Fruit fly (Drosophila melanogaster) whole organism, larva: ENCODE results near the gene Myo61F.
A peak's percentile ranks its signal among the peaks of the same experiment; 100 is the strongest.

Source experiments
- noc ChIP-seq: fragments of 200-800 bp; sonication (Bioruptor generic); optimal IDR thresholded peaks from 3 replicates; lab custom pipeline; 2019; ENCODE audit warnings: missing biosample characterization, mild to moderate bottlenecking, missing genetic modification characterization, moderate library complexity

Myo61F gene

DNA sequence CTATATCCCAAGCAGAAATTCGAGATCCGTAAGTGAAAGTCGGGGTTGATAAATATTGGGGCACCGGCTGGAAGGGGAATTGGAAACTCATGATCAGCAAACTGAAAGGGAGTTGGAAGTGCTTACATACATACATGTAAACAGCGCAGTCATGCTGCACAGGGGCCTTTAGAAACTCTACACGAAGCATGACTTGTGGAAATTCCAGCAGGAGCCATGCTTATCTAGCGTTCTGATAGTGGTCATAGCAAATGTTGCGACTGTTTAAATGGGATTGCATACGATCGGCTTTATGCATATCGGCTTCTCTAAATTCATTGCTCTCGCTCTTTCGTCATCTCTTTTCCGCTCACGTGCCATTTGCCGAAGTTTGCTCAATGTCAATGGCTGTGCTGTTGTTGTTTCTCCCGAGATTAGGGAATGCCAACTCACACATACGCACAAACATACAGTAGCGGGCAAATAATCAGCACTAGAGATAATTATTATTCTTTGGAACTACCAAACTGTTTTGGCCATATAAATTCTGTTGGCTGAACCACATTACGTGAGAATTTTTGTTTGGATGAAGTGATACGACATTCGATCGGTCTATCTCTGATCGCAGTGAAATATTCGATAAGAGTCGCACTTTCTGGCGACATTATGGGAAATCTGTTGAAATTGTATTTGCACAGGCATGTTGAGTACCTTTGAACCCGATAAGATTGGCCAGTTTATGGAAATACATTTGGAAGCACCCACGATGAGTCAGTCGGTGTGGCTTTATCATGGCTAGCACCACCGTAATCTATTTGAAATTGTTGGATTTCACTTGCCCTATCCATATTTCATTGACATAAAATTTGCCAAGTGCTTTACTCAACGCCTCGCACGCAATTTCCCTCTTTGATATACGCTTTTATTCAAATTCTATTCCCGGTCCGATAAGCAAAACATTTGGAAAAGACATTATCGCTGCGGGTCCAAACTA, 18.0 kb downstream of the Myo61F start:
- peak; percentile 84 for TF ChIP-seq noc (tag; lab: Kevin White, UChicago)

dm6 chr3L:1342133-1342580, 23.9 kb downstream of the Myo61F start, which contains the start of gene indra:
Gene indra (minus strand): TSS chr3L:1342403.
- TF ChIP-seq noc (tag; lab: Kevin White, UChicago): peak; percentile 64

DNA sequence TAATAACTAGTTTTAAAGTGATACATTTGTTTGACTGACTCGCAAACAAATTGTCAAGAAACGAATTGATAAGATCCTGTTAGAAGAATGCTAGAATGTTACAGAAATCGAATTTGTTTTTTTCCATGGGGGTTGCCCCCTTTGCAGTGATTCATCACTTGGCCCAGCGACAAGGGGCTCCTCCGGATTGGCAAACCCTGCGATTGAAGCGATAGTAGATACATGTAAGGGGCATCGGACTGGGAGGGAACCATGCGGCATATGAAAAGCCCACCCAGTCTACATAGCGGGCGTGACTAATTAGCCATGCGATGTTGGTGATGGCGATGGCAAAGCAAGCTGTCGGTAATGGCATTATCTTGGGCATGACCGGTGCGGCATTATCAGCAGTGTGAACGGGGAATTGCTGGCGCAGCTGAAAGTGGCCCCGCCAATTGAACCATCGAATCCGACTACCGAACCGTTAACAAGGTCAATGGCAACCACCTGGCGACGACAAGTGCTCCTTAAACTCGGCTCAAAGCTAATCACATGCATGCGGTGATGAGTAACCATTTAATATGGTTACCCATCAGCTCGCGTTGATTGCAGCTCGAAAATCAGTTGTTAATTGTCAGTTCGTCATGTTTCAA, 28.8 kb downstream of the Myo61F start:
- TF ChIP-seq noc (tag; lab: Kevin White, UChicago): no peak

DNA sequence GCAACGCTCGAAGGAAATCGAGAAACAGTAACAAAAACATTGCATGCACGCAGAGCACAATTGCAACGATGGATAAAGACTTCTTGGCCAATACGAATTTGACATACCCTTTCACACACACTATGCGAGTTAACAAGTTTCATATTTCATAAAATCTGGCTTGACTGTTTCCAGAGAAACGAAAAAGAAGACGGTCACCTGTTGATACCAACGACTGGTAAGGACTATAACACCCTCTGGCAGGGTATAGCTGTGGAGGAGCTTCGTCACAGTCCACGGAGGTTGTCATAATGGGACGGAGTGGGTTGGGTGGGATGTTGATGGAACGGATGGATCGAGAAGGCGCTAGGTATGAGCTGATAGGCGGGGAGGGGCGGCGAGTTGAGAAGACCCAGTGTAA, 30.0 kb downstream of the Myo61F start:
- TF ChIP-seq noc (tag; lab: Kevin White, UChicago): no peak

DNA sequence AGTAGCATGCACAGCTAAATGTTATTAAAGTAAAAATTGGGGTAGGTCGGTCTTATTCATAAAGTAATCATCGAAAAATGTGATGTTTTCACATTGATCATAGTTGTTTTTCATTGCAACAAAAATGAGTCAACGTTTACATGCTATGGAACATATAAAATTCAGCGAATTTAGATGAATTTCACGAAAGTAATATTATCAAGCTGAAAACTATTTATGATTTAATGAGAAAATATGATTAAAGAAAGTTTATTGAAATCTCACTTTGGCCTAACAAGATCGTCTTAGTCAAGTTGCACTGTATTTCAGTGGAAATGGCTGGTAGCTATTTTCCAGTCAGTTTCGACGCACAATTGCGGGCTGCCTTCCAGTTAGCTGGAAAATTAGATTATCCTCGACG, 30.7 kb downstream of the Myo61F start:
- no peak for TF ChIP-seq noc (tag; lab: Kevin White, UChicago)

- no peak for TF ChIP-seq noc (tag; lab: Kevin White, UChicago)
Observed at dm6 chr3L:1349397-1349796, 31.1 kb downstream of the Myo61F start.

- peak; percentile 21 for TF ChIP-seq noc (tag; lab: Kevin White, UChicago)
Observed at dm6 chr3L:1349942-1350923, 32.0 kb downstream of the Myo61F start.

DNA sequence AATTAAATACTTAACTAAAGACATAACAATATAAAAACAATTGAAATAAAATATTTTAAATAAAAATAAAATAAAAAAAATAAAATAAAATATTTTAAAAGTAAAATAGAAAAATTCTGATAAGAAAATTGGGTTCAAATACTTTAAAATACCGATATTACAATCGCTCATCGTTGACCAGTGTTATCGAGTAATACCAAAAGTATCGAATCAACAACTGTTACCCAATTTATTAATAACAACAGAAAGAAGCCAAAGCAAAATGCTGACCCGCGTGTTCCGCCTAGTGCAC, 32.6 kb downstream of the Myo61F start, which contains the start of gene CG9166:
CG9166 (plus strand) TSS at position 193 of the 292 bp plus-strand sequence.
- no peak for TF ChIP-seq noc (tag; lab: Kevin White, UChicago)

DNA sequence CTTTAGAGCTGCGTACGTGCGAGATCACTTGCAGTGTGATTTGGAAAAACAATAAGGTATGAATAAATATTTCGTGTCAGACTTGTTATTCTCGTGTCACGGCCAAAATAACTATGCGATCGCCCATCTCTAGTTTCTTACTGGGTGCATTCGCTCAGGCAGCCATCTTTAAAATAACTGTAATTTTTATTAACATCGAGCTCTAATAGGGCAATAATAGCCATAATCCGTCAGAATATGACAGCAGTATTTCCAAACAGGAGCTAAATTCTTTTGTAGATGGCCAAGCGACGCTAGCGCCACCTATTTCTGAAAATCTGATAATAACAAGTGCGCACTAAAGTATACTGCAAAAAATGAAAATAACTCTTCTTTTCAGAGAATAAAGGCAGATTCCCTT, 33.8 kb downstream of the Myo61F start:
- TF ChIP-seq noc (tag; lab: Kevin White, UChicago): no peak

DNA sequence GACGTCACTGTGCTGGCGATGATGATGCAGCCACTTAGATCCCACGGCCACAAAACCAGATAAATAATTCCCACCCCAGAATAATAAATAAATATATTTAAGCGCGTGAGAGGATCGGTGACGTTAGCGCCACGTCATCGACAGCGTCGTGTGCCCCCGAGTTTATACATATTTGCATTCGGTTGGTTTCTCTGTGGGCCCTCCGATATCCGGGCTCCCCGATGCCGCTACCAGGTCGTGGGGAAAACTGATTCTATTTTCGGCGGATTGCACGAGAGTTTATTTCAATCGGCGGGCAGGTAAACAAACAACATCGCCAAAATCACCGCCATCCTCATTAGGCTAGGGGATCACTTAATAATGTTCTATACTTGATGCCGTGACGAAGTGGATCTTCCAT, 35.9 kb downstream of the Myo61F start:
- TF ChIP-seq noc (tag; lab: Kevin White, UChicago): no peak

dm6 chr3L:1358338-1358737, 40.1 kb downstream of the Myo61F start:
- TF ChIP-seq noc (tag; lab: Kevin White, UChicago): no peak

- TF ChIP-seq noc (tag; lab: Kevin White, UChicago): no peak
Observed at dm6 chr3L:1364368-1364767, 46.1 kb downstream of the Myo61F start.

DNA sequence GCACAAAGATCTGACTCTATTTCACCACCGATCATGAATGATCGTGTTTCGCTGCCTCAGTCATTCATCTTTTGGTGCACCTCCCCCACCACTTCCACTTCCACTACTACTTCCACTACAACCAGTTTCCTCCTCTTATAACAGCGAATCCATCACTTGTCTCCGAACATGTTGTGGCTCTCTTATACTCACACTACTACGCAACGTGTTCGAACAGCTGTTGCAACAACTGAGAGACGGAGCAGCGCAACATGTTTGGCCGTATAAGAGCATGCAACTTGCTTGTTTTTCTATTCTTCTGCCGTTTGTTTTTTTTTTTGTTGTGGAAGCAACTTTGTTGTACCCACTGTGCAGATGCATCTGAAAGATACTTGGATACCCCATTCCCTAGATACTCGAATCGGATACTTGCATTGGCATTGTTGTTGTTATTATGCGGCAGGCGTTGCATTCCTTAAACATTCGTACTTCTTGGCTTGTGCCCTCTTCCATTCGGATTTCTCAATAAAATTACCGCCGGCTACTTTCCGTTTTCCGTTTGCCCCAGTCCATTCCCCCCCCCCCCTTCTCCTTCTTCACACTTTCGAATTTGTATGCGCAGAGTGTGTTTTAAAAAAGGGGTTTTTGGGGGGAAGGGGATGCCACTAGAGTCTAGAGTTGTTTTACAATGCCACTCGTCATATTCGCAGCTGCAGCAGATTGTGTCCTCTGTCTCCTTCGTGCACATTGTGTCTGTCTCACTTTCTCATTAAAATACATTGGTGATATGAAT, 48.8 kb downstream of the Myo61F start:
- no peak for TF ChIP-seq noc (tag; lab: Kevin White, UChicago)

DNA sequence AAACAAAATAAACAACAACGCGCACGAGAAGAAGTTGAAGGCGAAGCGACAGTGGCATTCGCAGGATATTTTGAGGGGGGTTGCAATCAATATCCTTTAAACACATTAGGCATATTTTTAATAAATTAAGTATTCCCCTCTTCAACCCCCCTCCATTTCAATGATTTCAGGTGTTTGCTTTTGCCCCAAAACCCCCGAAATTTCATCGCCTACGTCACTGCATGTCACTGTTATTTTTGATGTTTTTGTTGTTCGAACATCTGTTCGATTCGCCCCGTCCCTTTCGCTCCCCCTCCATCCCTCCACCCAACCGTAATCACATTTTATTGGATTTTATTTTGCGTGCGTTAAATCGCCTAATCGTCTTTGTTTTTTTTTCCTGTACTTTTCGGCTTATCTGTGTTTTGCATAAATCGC, 49.9 kb downstream of the Myo61F start:
- peak; percentile 37 for TF ChIP-seq noc (tag; lab: Kevin White, UChicago)
